Fruit fly (Drosophila melanogaster): ENCODE results near the gene ninaB.

- no peak for TF ChIP-seq CG8478 (optimal IDR thresholded peaks at IDR 0.05)
- no peak for TF ChIP-seq Dll (optimal IDR thresholded peaks at IDR 0.05)
- TF ChIP-seq usp (GFP tag; optimal IDR thresholded peaks at IDR 0.05), result no peak
Observed at dm6 chr3R:13715012-13715673, 14.8 kb downstream of the ninaB start, which contains the start of gene kmr.

Data from whole organism.